Worm (Caenorhabditis elegans) whole organism, L2 larva: ENCODE data around the gene rpl-18.

ENCODE experiments used
- C34F6.9 ChIP-seq: fragments of 150-350 bp; optimal IDR thresholded peaks from 2 replicates; lab custom pipeline; 2014; ENCODE audit warnings: missing biosample characterization, missing genetic modification characterization
- F13H6.1 ChIP-seq: sonication (generic microtip); optimal IDR thresholded peaks from 2 replicates; lab custom pipeline; 2016; ENCODE audit warnings: missing genetic modification characterization, missing compliant biosample characterization
- R02D3.7 ChIP-seq: fragments of 150-350 bp; optimal IDR thresholded peaks from 2 replicates; lab custom pipeline; 2014; ENCODE audit warnings: missing biosample characterization, missing genetic modification characterization
- Y55F3AM.14 ChIP-seq: fragments of 200-800 bp; sonication (Bioruptor generic); optimal IDR thresholded peaks from 2 replicates; lab custom pipeline; 2018; ENCODE audit warnings: mild to moderate bottlenecking, missing genetic modification characterization, missing compliant biosample characterization
- ZK546.5 ChIP-seq: sonication (generic microtip); optimal IDR thresholded peaks from 2 replicates; lab custom pipeline; 2017; ENCODE audit warnings: missing biosample characterization, missing genetic modification characterization
- alr-1 ChIP-seq: fragments of 150-350 bp; optimal IDR thresholded peaks from 2 replicates; lab custom pipeline; 2014; ENCODE audit warnings: missing biosample characterization, missing genetic modification characterization
- aly-2 ChIP-seq: fragments of 150-350 bp; optimal IDR thresholded peaks from 2 replicates; lab custom pipeline; 2014; ENCODE audit warnings: missing biosample characterization, missing genetic modification characterization
- ama-1 ChIP-seq: fragments of 150-350 bp; optimal IDR thresholded peaks from 2 replicates; lab custom pipeline; 2018; ENCODE audit warnings: inconsistent platforms
- blmp-1 ChIP-seq: sonication (generic microtip); optimal IDR thresholded peaks from 2 replicates; lab custom pipeline; 2017; ENCODE audit warnings: missing genetic modification characterization, mild to moderate bottlenecking, missing compliant biosample characterization, antibody characterized with exemption, moderate library complexity; ENCODE audit not compliant: insufficient read depth
- ceh-16 ChIP-seq: fragments of 150-350 bp; optimal IDR thresholded peaks from 2 replicates; lab custom pipeline; 2014; ENCODE audit warnings: missing biosample characterization, missing genetic modification characterization
- crh-2 ChIP-seq: sonication (generic microtip); optimal IDR thresholded peaks from 2 replicates; lab custom pipeline; 2017; ENCODE audit warnings: missing biosample characterization, missing genetic modification characterization
- egl-27 ChIP-seq: sonication (generic microtip); optimal IDR thresholded peaks from 3 replicates; lab custom pipeline; 2017; ENCODE audit warnings: missing biosample characterization, missing genetic modification reagents, missing genetic modification characterization
- elt-1 ChIP-seq: fragments of 150-350 bp; optimal IDR thresholded peaks from 2 replicates; lab custom pipeline; 2014; ENCODE audit warnings: missing biosample characterization, missing genetic modification characterization
- elt-3 ChIP-seq: sonication (generic microtip); optimal IDR thresholded peaks from 2 replicates; lab custom pipeline; 2017; ENCODE audit warnings: missing biosample characterization, missing genetic modification characterization
- fos-1 ChIP-seq: fragments of 150-350 bp; optimal IDR thresholded peaks from 2 replicates; lab custom pipeline; 2014; ENCODE audit warnings: missing biosample characterization, missing genetic modification characterization
- gmeb-1 ChIP-seq: fragments of 150-350 bp; optimal IDR thresholded peaks from 2 replicates; lab custom pipeline; 2014; ENCODE audit warnings: missing biosample characterization, missing genetic modification characterization
- lin-11 ChIP-seq: fragments of 150-350 bp; sonication (generic microtip); optimal IDR thresholded peaks from 2 replicates; lab custom pipeline; 2014; ENCODE audit warnings: missing biosample characterization, missing genetic modification characterization, inconsistent platforms, mixed read lengths
- lin-13 ChIP-seq: fragments of 150-350 bp; optimal IDR thresholded peaks from 2 replicates; lab custom pipeline; 2014; ENCODE audit warnings: missing biosample characterization, missing genetic modification reagents, missing genetic modification characterization
- lin-39 ChIP-seq: fragments of 150-350 bp; optimal IDR thresholded peaks from 2 replicates; lab custom pipeline; 2014; ENCODE audit warnings: missing biosample characterization, missing genetic modification reagents, missing genetic modification characterization
- lsy-2 ChIP-seq, 2 experiments: fragments of 150-350 bp in 1 of 2; sonication (generic microtip) in 1 of 2; optimal IDR thresholded peaks; 2 replicates each; lab custom pipeline; 2014 to 2017; ENCODE audit warnings: missing biosample characterization in 2 of 2, missing genetic modification characterization in 2 of 2
- mab-5 ChIP-seq: fragments of 150-350 bp; optimal IDR thresholded peaks from 2 replicates; lab custom pipeline; 2014; ENCODE audit warnings: missing biosample characterization, missing genetic modification characterization
- mbf-1 ChIP-seq: sonication (generic microtip); optimal IDR thresholded peaks from 2 replicates; lab custom pipeline; 2017; ENCODE audit warnings: missing biosample characterization, missing genetic modification characterization
- mdl-1 ChIP-seq, 2 experiments: fragments of 150-350 bp in 1 of 2; sonication (generic microtip) in 1 of 2; optimal IDR thresholded peaks; 2 replicates each; lab custom pipeline; 2017; ENCODE audit warnings: missing biosample characterization in 2 of 2, missing genetic modification characterization in 2 of 2
- nhr-10 ChIP-seq: sonication (generic microtip); optimal IDR thresholded peaks from 2 replicates; lab custom pipeline; 2017; ENCODE audit warnings: missing biosample characterization, missing genetic modification characterization
- nhr-11 ChIP-seq: fragments of 150-350 bp; optimal IDR thresholded peaks from 2 replicates; lab custom pipeline; 2014; ENCODE audit warnings: missing biosample characterization, missing genetic modification characterization
- nhr-12 ChIP-seq: fragments of 150-350 bp; optimal IDR thresholded peaks from 2 replicates; lab custom pipeline; 2014; ENCODE audit warnings: missing biosample characterization, missing genetic modification characterization
- nhr-129 ChIP-seq: fragments of 150-350 bp; optimal IDR thresholded peaks from 2 replicates; lab custom pipeline; 2014; ENCODE audit warnings: missing biosample characterization, missing genetic modification characterization
- nhr-21 ChIP-seq: fragments of 150-350 bp; optimal IDR thresholded peaks from 2 replicates; lab custom pipeline; 2014; ENCODE audit warnings: missing biosample characterization, missing genetic modification characterization
- nhr-25 ChIP-seq: fragments of 150-350 bp; sonication (generic microtip); optimal IDR thresholded peaks from 3 replicates; lab custom pipeline; 2014; ENCODE audit warnings: missing biosample characterization, missing genetic modification characterization
- nhr-6 ChIP-seq: fragments of 150-350 bp; optimal IDR thresholded peaks from 2 replicates; lab custom pipeline; 2014; ENCODE audit warnings: missing biosample characterization, missing genetic modification characterization
- peb-1 ChIP-seq: fragments of 150-350 bp; optimal IDR thresholded peaks from 2 replicates; lab custom pipeline; 2014; ENCODE audit warnings: missing biosample characterization, missing genetic modification characterization
- sem-4 ChIP-seq: fragments of 150-350 bp; optimal IDR thresholded peaks from 2 replicates; lab custom pipeline; 2014; ENCODE audit warnings: missing biosample characterization, missing genetic modification reagents, missing genetic modification characterization
- skn-1 ChIP-seq: sonication (generic microtip); optimal IDR thresholded peaks from 2 replicates; lab custom pipeline; 2017; ENCODE audit warnings: missing biosample characterization, missing genetic modification characterization
- sma-3 ChIP-seq: sonication (generic microtip); optimal IDR thresholded peaks from 2 replicates; lab custom pipeline; 2016; ENCODE audit warnings: missing genetic modification reagents, missing genetic modification characterization, missing compliant biosample characterization
- sma-9 ChIP-seq, 2 experiments: fragments of 150-350 bp in 1 of 2; sonication (generic microtip) in 1 of 2; optimal IDR thresholded peaks; 2 replicates each; lab custom pipeline; 2014 to 2016; ENCODE audit warnings: missing genetic modification characterization in 2 of 2, mild to moderate bottlenecking in 1 of 2, missing biosample characterization in 1 of 2, missing compliant biosample characterization in 1 of 2, missing genetic modification reagents in 1 of 2, moderate library complexity in 1 of 2
- unc-55 ChIP-seq: fragments of 150-350 bp; sonication (generic microtip); optimal IDR thresholded peaks from 3 replicates; lab custom pipeline; 2014; ENCODE audit warnings: missing biosample characterization, missing genetic modification reagents, missing genetic modification characterization
- unc-62 ChIP-seq: fragments of 150-350 bp; optimal IDR thresholded peaks from 2 replicates; lab custom pipeline; 2014; ENCODE audit warnings: missing biosample characterization, missing genetic modification reagents, missing genetic modification characterization
- ztf-11 ChIP-seq: sonication (generic microtip); optimal IDR thresholded peaks from 2 replicates; lab custom pipeline; 2017; ENCODE audit warnings: missing biosample characterization, missing genetic modification characterization
- ztf-4 ChIP-seq: fragments of 150-350 bp; optimal IDR thresholded peaks from 2 replicates; lab custom pipeline; 2014; ENCODE audit warnings: missing biosample characterization, missing genetic modification characterization

The rpl-18 gene

ce11 chrIV:13788652-13789051 is 11.0 kb downstream of the rpl-18 start, which contains the start of the genes sas-6 and Y45F10D.7:
TSS of gene sas-6 (minus strand) at chrIV:13788731.
TSS of gene Y45F10D.7 (plus strand) at chrIV:13788907.
- TF ChIP-seq alr-1 (tag; lab: Kevin White, UChicago) (no peak), mab-5 (peak; percentile 45), nhr-12 (tag; lab: Kevin White, UChicago) (no peak), nhr-11 (tag; lab: Kevin White, UChicago) (no peak), aly-2 (tag; lab: Kevin White, UChicago) (no peak), lin-13 (GFP tag; lab: Kevin White, UChicago) (peak; percentile 61), unc-55 (peak; percentile 88), lin-39 (no peak), crh-2 (tag; lab: Kevin White, UChicago) (peak; percentile 73), sma-3 (GFP tag; lab: Kevin White, UChicago) (peak; percentile 11), unc-62 (no peak), peb-1 (tag; lab: Kevin White, UChicago) (no peak), fos-1 (tag; lab: Kevin White, UChicago) (peak; percentile 17), nhr-25 (peak; percentile 33), gmeb-1 (tag; lab: Kevin White, UChicago) (peak; percentile 86), nhr-129 (tag; lab: Kevin White, UChicago) (peak; percentile 86), lsy-2 (tag; optimal IDR thresholded peaks at IDR 0.05; lab: Kevin White, UChicago) (peak; percentile 95 to 99), F13H6.1 (tag; lab: Kevin White, UChicago) (no peak), blmp-1 (tag; lab: Kevin White, UChicago) (no peak), mbf-1 (no peak), nhr-21 (tag; lab: Kevin White, UChicago) (no peak), lin-11 (no peak), mdl-1 (tag; optimal IDR thresholded peaks at IDR 0.05; lab: Kevin White, UChicago) (no peak), sma-9 (GFP tag; optimal IDR thresholded peaks at IDR 0.05; lab: Kevin White, UChicago) (no peak), sma-9 (tag; optimal IDR thresholded peaks at IDR 0.05; lab: Kevin White, UChicago) (no peak), ZK546.5 (tag; lab: Kevin White, UChicago) (no peak), skn-1 (tag; lab: Kevin White, UChicago) (no peak), elt-1 (no peak), nhr-10 (tag; lab: Kevin White, UChicago) (no peak), R02D3.7 (tag; lab: Kevin White, UChicago) (no peak), ceh-16 (no peak), egl-27 (no peak), nhr-6 (no peak), Y55F3AM.14 (GFP tag; lab: Kevin White, UChicago) (no peak), sem-4 (no peak), C34F6.9 (peak; percentile 77), elt-3 (no peak), ztf-11 (tag; lab: Kevin White, UChicago) (no peak)
- TF ChIP-seq, all 48 proteins: peak for 11

ce11 chrIV:13795249-13795909 is 17.7 kb downstream of the rpl-18 start:
- TF ChIP-seq aly-2 (tag; lab: Kevin White, UChicago) (peak; percentile 57), ceh-16 (no peak), nhr-11 (tag; lab: Kevin White, UChicago) (no peak), ztf-4 (no peak), ama-1 (lab: Kevin White, UChicago) (peak; percentile 35)

DNA sequence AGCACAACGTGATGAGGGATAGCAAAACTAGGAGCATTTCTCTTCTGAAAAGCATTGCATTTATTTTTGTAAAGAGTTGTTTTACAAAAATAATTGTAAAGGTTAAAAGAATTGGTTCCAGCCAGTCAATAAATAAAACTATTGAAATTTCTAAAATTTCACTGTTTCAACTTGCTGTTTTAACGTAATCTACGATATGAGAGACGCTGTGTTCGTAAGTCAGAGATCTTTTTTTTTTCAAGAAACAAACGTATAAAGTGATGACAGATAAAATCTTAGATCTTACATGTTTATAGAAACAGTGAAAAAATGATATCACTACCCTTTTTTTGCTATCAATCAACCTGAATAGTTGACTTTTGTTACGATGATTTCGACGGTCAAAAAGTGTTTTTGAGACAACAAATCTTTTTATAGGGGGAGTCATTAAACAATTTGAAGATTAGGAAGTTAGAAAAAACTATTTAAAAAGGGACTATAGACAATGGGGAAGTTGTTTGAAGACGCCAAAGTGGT is 20.3 kb downstream of the rpl-18 start, which contains the start of gene Y45F10D.6:
Gene Y45F10D.6 (minus strand): TSS at position 51 of the 516 bp plus-strand sequence.
- no peak for TF ChIP-seq peb-1 (tag; lab: Kevin White, UChicago)
- no peak for TF ChIP-seq unc-62
- no peak for TF ChIP-seq lin-11
- TF ChIP-seq ztf-4 = no peak
- TF ChIP-seq R02D3.7 (tag; lab: Kevin White, UChicago) = no peak
- no peak for TF ChIP-seq nhr-129 (tag; lab: Kevin White, UChicago)
